Fruit fly (Drosophila melanogaster) whole organism, embryonic: ENCODE data around the gene gpp.

Experiments used
- Ada2b ChIP-seq: fragments of 200-800 bp; sonication (Bioruptor generic); IDR thresholded peaks from 2 replicates; pipeline ENCODE4 v1.3.6; 2022; ENCODE audit warnings: missing biosample characterization, missing genetic modification characterization
- Aef1 ChIP-seq: fragments of 200-800 bp; sonication (Bioruptor generic); IDR thresholded peaks from 3 replicates; pipeline ENCODE4 v1.3.6; 2022; ENCODE audit warnings: missing biosample characterization, missing genetic modification characterization
- CG1024 ChIP-seq: fragments of 200-800 bp; sonication (Bioruptor generic); IDR thresholded peaks from 2 replicates; pipeline ENCODE4 v1.3.6; 2022; ENCODE audit warnings: missing biosample characterization, missing genetic modification characterization
- CG10654 ChIP-seq: fragments of 200-800 bp; sonication (Bioruptor generic); optimal IDR thresholded peaks from 2 replicates; lab custom pipeline; 2016; ENCODE audit warnings: missing biosample characterization, missing genetic modification characterization
- CG11398 ChIP-seq: fragments of 200-800 bp; sonication (Bioruptor generic); optimal IDR thresholded peaks from 2 replicates; lab custom pipeline; 2016; ENCODE audit warnings: missing biosample characterization, missing genetic modification characterization
- CG12219 ChIP-seq: fragments of 200-800 bp; sonication (Bioruptor generic); optimal IDR thresholded peaks from 3 replicates; lab custom pipeline; 2018; ENCODE audit warnings: missing biosample characterization, mild to moderate bottlenecking, missing genetic modification characterization
- CG12299 ChIP-seq: fragments of 200-800 bp; sonication (Bioruptor generic); optimal IDR thresholded peaks from 2 replicates; lab custom pipeline; 2018; ENCODE audit warnings: missing biosample characterization, mild to moderate bottlenecking, missing genetic modification characterization
- CG14441 ChIP-seq: fragments of 200-800 bp; sonication (Bioruptor generic); IDR thresholded peaks from 2 replicates; pipeline ENCODE4 v1.3.6; 2022; ENCODE audit warnings: missing biosample characterization, missing genetic modification characterization
- CG15011 ChIP-seq: fragments of 200-800 bp; sonication (Bioruptor generic); optimal IDR thresholded peaks from 3 replicates; lab custom pipeline; 2018; ENCODE audit warnings: missing biosample characterization, mild to moderate bottlenecking, missing genetic modification characterization
- CG1529 ChIP-seq: fragments of 200-800 bp; sonication (Bioruptor generic); optimal IDR thresholded peaks from 3 replicates; lab custom pipeline; 2018; ENCODE audit warnings: missing biosample characterization, missing genetic modification characterization
- CG15514 ChIP-seq: fragments of 200-800 bp; sonication (Bioruptor generic); optimal IDR thresholded peaks from 3 replicates; lab custom pipeline; 2017; ENCODE audit warnings: missing biosample characterization, missing genetic modification characterization, mild to moderate bottlenecking, moderate library complexity, missing genetic modification reagents
- CG1602 ChIP-seq: fragments of 200-800 bp; sonication (Bioruptor generic); optimal IDR thresholded peaks from 3 replicates; lab custom pipeline; 2016; ENCODE audit warnings: missing biosample characterization, missing genetic modification characterization
- CG2678 ChIP-seq: fragments of 200-800 bp; sonication (Bioruptor generic); optimal IDR thresholded peaks from 3 replicates; lab custom pipeline; 2019; ENCODE audit warnings: missing biosample characterization, mild to moderate bottlenecking, missing genetic modification characterization, moderate library complexity
- CG2889 ChIP-seq: fragments of 200-800 bp; sonication (Bioruptor generic); IDR thresholded peaks from 3 replicates; pipeline ENCODE4 v1.3.6; 2022; ENCODE audit warnings: missing biosample characterization, missing genetic modification characterization
- CG30403 ChIP-seq: fragments of 200-800 bp; sonication (Bioruptor generic); optimal IDR thresholded peaks from 3 replicates; lab custom pipeline; 2016; ENCODE audit warnings: missing biosample characterization, missing genetic modification characterization
- CG30431 ChIP-seq: fragments of 200-800 bp; sonication (Bioruptor generic); optimal IDR thresholded peaks from 2 replicates; lab custom pipeline; 2017; ENCODE audit warnings: missing biosample characterization, missing genetic modification characterization
- CG4360 ChIP-seq: fragments of 200-800 bp; sonication (Bioruptor generic); IDR thresholded peaks from 2 replicates; pipeline ENCODE4 v1.3.6; 2022; ENCODE audit warnings: missing biosample characterization, missing genetic modification characterization
- CG43689 ChIP-seq: fragments of 200-800 bp; sonication (Bioruptor generic); IDR thresholded peaks from 2 replicates; pipeline ENCODE4 v1.3.6; 2022; ENCODE audit warnings: missing biosample characterization, missing genetic modification characterization
- CG6175 ChIP-seq: fragments of 200-800 bp; sonication (Bioruptor generic); IDR thresholded peaks from 3 replicates; pipeline ENCODE4 v1.3.6; 2022; ENCODE audit warnings: missing biosample characterization, missing genetic modification characterization
- CG7963 ChIP-seq: fragments of 200-800 bp; sonication (Bioruptor generic); IDR thresholded peaks from 3 replicates; pipeline ENCODE4 v1.3.6; 2022; ENCODE audit warnings: missing biosample characterization, missing genetic modification characterization; ENCODE audit not compliant: partially characterized antibody
- CG8944 ChIP-seq: fragments of 200-800 bp; sonication (Bioruptor generic); optimal IDR thresholded peaks from 3 replicates; lab custom pipeline; 2016; ENCODE audit warnings: missing biosample characterization, missing genetic modification characterization
- Camta ChIP-seq: fragments of 200-800 bp; sonication (Bioruptor generic); optimal IDR thresholded peaks from 2 replicates; lab custom pipeline; 2016; ENCODE audit warnings: missing biosample characterization, missing genetic modification characterization
- D19B ChIP-seq: fragments of 200-800 bp; sonication (Bioruptor generic); optimal IDR thresholded peaks from 2 replicates; lab custom pipeline; 2017; ENCODE audit warnings: missing biosample characterization, mild to moderate bottlenecking, missing genetic modification characterization
- Doc2 ChIP-seq: fragments of 200-800 bp; sonication (Bioruptor generic); IDR thresholded peaks from 2 replicates; pipeline ENCODE4 v1.3.6; 2022; ENCODE audit warnings: missing biosample characterization, missing genetic modification characterization
- Hr51 ChIP-seq, 2 experiments: fragments of 200-800 bp; sonication (Bioruptor generic); optimal IDR thresholded peaks; 2 replicates in 1 of 2; 3 replicates in 1 of 2; lab custom pipeline; 2016 to 2018; ENCODE audit warnings: missing biosample characterization in 2 of 2, missing genetic modification characterization in 2 of 2, mild to moderate bottlenecking in 1 of 2, moderate library complexity in 1 of 2
- Lpt ChIP-seq: fragments of >200 bp; optimal IDR thresholded peaks from 2 replicates; lab custom pipeline; 2018; ENCODE audit warnings: missing biosample characterization, missing genetic modification characterization
- Mad ChIP-seq: fragments of 200-800 bp; sonication (Bioruptor generic); optimal IDR thresholded peaks from 2 replicates; lab custom pipeline; 2016; ENCODE audit warnings: missing biosample characterization, missing genetic modification characterization
- Mes4 ChIP-seq: fragments of 200-800 bp; sonication (Bioruptor generic); optimal IDR thresholded peaks from 2 replicates; lab custom pipeline; 2016; ENCODE audit warnings: missing biosample characterization, missing genetic modification characterization
- Myb ChIP-seq: fragments of 200-800 bp; sonication (Bioruptor generic); optimal IDR thresholded peaks from 2 replicates; lab custom pipeline; 2016; ENCODE audit warnings: missing biosample characterization, missing genetic modification characterization
- Optix ChIP-seq: fragments of 200-800 bp; sonication (Bioruptor generic); IDR thresholded peaks from 3 replicates; pipeline ENCODE4 v1.3.6; 2022; ENCODE audit warnings: missing biosample characterization, missing genetic modification characterization
- Rx ChIP-seq: fragments of 200-800 bp; sonication (Bioruptor generic); IDR thresholded peaks from 2 replicates; pipeline ENCODE4 v1.3.6; 2022; ENCODE audit warnings: missing biosample characterization, missing genetic modification characterization
- Ssrp ChIP-seq: fragments of 200-800 bp; sonication (Bioruptor generic); optimal IDR thresholded peaks from 2 replicates; lab custom pipeline; 2018; ENCODE audit warnings: missing biosample characterization, mild to moderate bottlenecking, missing genetic modification characterization, moderate library complexity
- TFAM ChIP-seq: fragments of 200-800 bp; sonication (Bioruptor generic); optimal IDR thresholded peaks from 2 replicates; lab custom pipeline; 2017; ENCODE audit warnings: missing biosample characterization, missing genetic modification characterization, inconsistent platforms
- Usf ChIP-seq: fragments of 200-800 bp; sonication (Bioruptor generic); optimal IDR thresholded peaks from 2 replicates; lab custom pipeline; 2017; ENCODE audit warnings: missing genotype, missing biosample characterization, missing genetic modification characterization
- ac ChIP-seq: fragments of 200-800 bp; sonication (Bioruptor generic); optimal IDR thresholded peaks from 3 replicates; lab custom pipeline; 2017; ENCODE audit warnings: missing biosample characterization, mild to moderate bottlenecking, missing genetic modification characterization
- ara ChIP-seq: fragments of 200-800 bp; sonication (Bioruptor generic); IDR thresholded peaks from 2 replicates; pipeline ENCODE4 v1.3.6; 2022; ENCODE audit warnings: missing biosample characterization, missing genetic modification characterization
- ase ChIP-seq: fragments of 200-800 bp; sonication (Bioruptor generic); IDR thresholded peaks from 3 replicates; pipeline ENCODE4 v1.3.6; 2022; ENCODE audit warnings: missing biosample characterization, missing genetic modification characterization
- btn ChIP-seq: fragments of 200-800 bp; sonication (Bioruptor generic); optimal IDR thresholded peaks from 2 replicates; lab custom pipeline; 2016; ENCODE audit warnings: missing biosample characterization, missing genetic modification characterization
- caup ChIP-seq: fragments of 200-800 bp; sonication (Bioruptor generic); optimal IDR thresholded peaks from 3 replicates; lab custom pipeline; 2017; ENCODE audit warnings: missing biosample characterization, mild to moderate bottlenecking, missing genetic modification characterization, moderate library complexity; ENCODE audit not compliant: severe bottlenecking
- chinmo ChIP-seq: fragments of 200-800 bp; sonication (Bioruptor generic); IDR thresholded peaks from 4 replicates; pipeline ENCODE4 v1.3.6; 2022; ENCODE audit warnings: missing biosample characterization, missing genetic modification characterization; ENCODE audit not compliant: partially characterized antibody
- da ChIP-seq: fragments of 200-800 bp; sonication (Bioruptor generic); optimal IDR thresholded peaks from 2 replicates; lab custom pipeline; 2016; ENCODE audit warnings: missing biosample characterization, missing genetic modification characterization
- ems ChIP-seq: fragments of 200-800 bp; sonication (Bioruptor generic); optimal IDR thresholded peaks from 3 replicates; lab custom pipeline; 2016; ENCODE audit warnings: missing biosample characterization, missing genetic modification characterization
- exex ChIP-seq: fragments of 200-800 bp; sonication (Bioruptor generic); optimal IDR thresholded peaks from 4 replicates; lab custom pipeline; 2018; ENCODE audit warnings: missing biosample characterization, mild to moderate bottlenecking, missing genetic modification characterization, moderate library complexity
- kay ChIP-seq: fragments of 200-800 bp; sonication (Bioruptor generic); optimal IDR thresholded peaks from 2 replicates; lab custom pipeline; 2016; ENCODE audit warnings: missing biosample characterization, missing genetic modification characterization
- maf-S ChIP-seq: fragments of 200-800 bp; sonication (Bioruptor generic); optimal IDR thresholded peaks from 2 replicates; lab custom pipeline; 2016; ENCODE audit warnings: missing biosample characterization, missing genetic modification characterization
- p53 ChIP-seq: fragments of 200-800 bp; sonication (Bioruptor generic); optimal IDR thresholded peaks from 2 replicates; lab custom pipeline; 2016; ENCODE audit warnings: missing biosample characterization, missing genetic modification characterization
- pho ChIP-seq: fragments of 200-800 bp; sonication (Bioruptor generic); optimal IDR thresholded peaks from 2 replicates; lab custom pipeline; 2016; ENCODE audit warnings: missing biosample characterization, missing genetic modification characterization
- prd ChIP-seq, 3 experiments: fragments of >200 bp in 2 of 3; fragments of 200-800 bp in 1 of 3; sonication (Bioruptor generic) in 1 of 3; optimal IDR thresholded peaks in 2 of 3; IDR thresholded peaks in 1 of 3; 2 replicates in 2 of 3; 3 replicates in 1 of 3; pipeline versions ENCODE4 v1.3.6 to Lab custom; 2017 to 2022; ENCODE audit warnings: missing biosample characterization in 1 of 3, missing genetic modification characterization in 1 of 3
- pzg ChIP-seq: fragments of 200-800 bp; sonication (Bioruptor generic); optimal IDR thresholded peaks from 3 replicates; lab custom pipeline; 2018; ENCODE audit warnings: missing biosample characterization, mild to moderate bottlenecking, missing genetic modification characterization, moderate library complexity
- row ChIP-seq: fragments of 200-800 bp; sonication (Bioruptor generic); IDR thresholded peaks from 3 replicates; pipeline ENCODE4 v1.3.6; 2022; ENCODE audit warnings: missing biosample characterization, missing genetic modification characterization
- run ChIP-seq: fragments of 200-800 bp; sonication (Bioruptor generic); optimal IDR thresholded peaks from 3 replicates; lab custom pipeline; 2018; ENCODE audit warnings: missing biosample characterization, mild to moderate bottlenecking, missing genetic modification characterization
- tx ChIP-seq: fragments of 200-800 bp; sonication (Bioruptor generic); optimal IDR thresholded peaks from 2 replicates; lab custom pipeline; 2016; ENCODE audit warnings: missing biosample characterization, missing genetic modification characterization
- usp ChIP-seq: fragments of >200 bp; optimal IDR thresholded peaks from 2 replicates; lab custom pipeline; 2017; ENCODE audit warnings: missing biosample characterization, missing genetic modification characterization

The gpp gene

dm6 chr3R:6380129-6380528 lies 26.5 kb upstream of the gpp start, which contains the start of the genes CG1024 and TfIIFalpha (continued):
- TF ChIP-seq Myb (GFP tag; lab: Kevin White, UChicago) = peak; percentile 39
- no peak for TF ChIP-seq btn (GFP tag; lab: Kevin White, UChicago)
- no peak for TF ChIP-seq prd (optimal IDR thresholded peaks at IDR 0.05; lab: Kevin White, UChicago)
- TF ChIP-seq prd (GFP tag; IDR thresholded peaks at IDR 0.05; lab: Robert Waterston, UW) = no peak
- no peak for TF ChIP-seq CG12219 (GFP tag; lab: Kevin White, UChicago)
- TF ChIP-seq CG1024 = no peak
- no peak for TF ChIP-seq TFAM
- TF ChIP-seq Ada2b = no peak
- no peak for TF ChIP-seq ase (GFP tag; lab: Robert Waterston, UW)
- peak; percentile 26 for TF ChIP-seq CG30403 (GFP tag; lab: Kevin White, UChicago)
- no peak for TF ChIP-seq p53 (GFP tag; lab: Kevin White, UChicago)
- no peak for TF ChIP-seq Mes4 (GFP tag; lab: Kevin White, UChicago)
- no peak for TF ChIP-seq ems (GFP tag; lab: Kevin White, UChicago)
- TF ChIP-seq CG43689 (GFP tag; lab: Robert Waterston, UW) = no peak
- TF ChIP-seq CG1602 (GFP tag; lab: Kevin White, UChicago) = no peak
- TF ChIP-seq CG14441 (GFP tag; lab: Robert Waterston, UW) = no peak
- no peak for TF ChIP-seq Lpt (GFP tag; lab: Kevin White, UChicago)
- TF ChIP-seq Doc2 (GFP tag; lab: Robert Waterston, UW) = no peak
- peak; percentile 72 for TF ChIP-seq row
- no peak for TF ChIP-seq CG2678 (tag; lab: Kevin White, UChicago)
- TF ChIP-seq D19B (GFP tag; lab: Kevin White, UChicago) = no peak
- no peak for TF ChIP-seq tx (GFP tag; lab: Kevin White, UChicago)
- no peak for TF ChIP-seq CG6175 (GFP tag; lab: Robert Waterston, UW)
- no peak for TF ChIP-seq kay (GFP tag; lab: Kevin White, UChicago)
- no peak for TF ChIP-seq Camta (GFP tag; lab: Kevin White, UChicago)
- no peak for TF ChIP-seq CG11398 (GFP tag; lab: Kevin White, UChicago)
- TF ChIP-seq CG15011 (GFP tag; lab: Kevin White, UChicago) = no peak
- TF ChIP-seq CG2889 (GFP tag; lab: Robert Waterston, UW) = no peak
- no peak for TF ChIP-seq Rx (GFP tag; lab: Robert Waterston, UW)
- TF ChIP-seq Hr51 (GFP tag; optimal IDR thresholded peaks at IDR 0.05; lab: Kevin White, UChicago) = no peak
- TF ChIP-seq maf-S = no peak
- peak; percentile 52 for TF ChIP-seq pzg
- no peak for TF ChIP-seq Usf (GFP tag; lab: Kevin White, UChicago)
- peak; percentile 87 for TF ChIP-seq CG7963 (GFP tag; lab: Robert Waterston, UW)
- TF ChIP-seq exex = no peak
- TF ChIP-seq CG15514 (GFP tag; lab: Kevin White, UChicago) = no peak
- no peak for TF ChIP-seq da (GFP tag; lab: Kevin White, UChicago)
- TF ChIP-seq Mad (GFP tag; lab: Kevin White, UChicago) = no peak
- TF ChIP-seq CG1529 (GFP tag; lab: Kevin White, UChicago) = no peak
- TF ChIP-seq CG10654 = no peak
- TF ChIP-seq ac = no peak
- TF ChIP-seq CG30431 (GFP tag; lab: Kevin White, UChicago) = no peak
- TF ChIP-seq chinmo = peak; percentile 78; the same call in 2 of the 4 replicates
- TF ChIP-seq run = no peak
- TF ChIP-seq usp (GFP tag; lab: Kevin White, UChicago) = no peak
- no peak for TF ChIP-seq Aef1 (GFP tag; lab: Robert Waterston, UW)
- TF ChIP-seq Ssrp (tag; lab: Kevin White, UChicago) = no peak
- TF ChIP-seq ara (GFP tag; lab: Robert Waterston, UW) = no peak
- no peak for TF ChIP-seq CG4360 (GFP tag; lab: Robert Waterston, UW)
- no peak for TF ChIP-seq CG8944 (GFP tag; lab: Kevin White, UChicago)
- no peak for TF ChIP-seq CG12299 (tag; lab: Kevin White, UChicago)
- TF ChIP-seq caup (GFP tag; lab: Kevin White, UChicago) = no peak
- TF ChIP-seq Optix = no peak
- no peak for TF ChIP-seq pho (GFP tag; lab: Kevin White, UChicago)
